Fruit fly (Drosophila melanogaster) Kc167 (cell line): ENCODE measurements around the gene beat-IIa.

ENCODE experiments used
- h ChIP-seq: fragments of >200 bp; optimal IDR thresholded peaks from 3 replicates; lab custom pipeline; 2018; ENCODE audit warnings: missing external identifiers
- insv ChIP-seq: fragments of >200 bp; optimal IDR thresholded peaks from 3 replicates; lab custom pipeline; 2018; ENCODE audit warnings: missing external identifiers
- psq ChIP-seq: fragments of >200 bp; optimal IDR thresholded peaks from 2 replicates; lab custom pipeline; 2017; ENCODE audit warnings: missing external identifiers
- ttk ChIP-seq: sonication (Bioruptor generic); optimal IDR thresholded peaks from 2 replicates; lab custom pipeline; 2017; ENCODE audit warnings: missing external identifiers

DNA sequence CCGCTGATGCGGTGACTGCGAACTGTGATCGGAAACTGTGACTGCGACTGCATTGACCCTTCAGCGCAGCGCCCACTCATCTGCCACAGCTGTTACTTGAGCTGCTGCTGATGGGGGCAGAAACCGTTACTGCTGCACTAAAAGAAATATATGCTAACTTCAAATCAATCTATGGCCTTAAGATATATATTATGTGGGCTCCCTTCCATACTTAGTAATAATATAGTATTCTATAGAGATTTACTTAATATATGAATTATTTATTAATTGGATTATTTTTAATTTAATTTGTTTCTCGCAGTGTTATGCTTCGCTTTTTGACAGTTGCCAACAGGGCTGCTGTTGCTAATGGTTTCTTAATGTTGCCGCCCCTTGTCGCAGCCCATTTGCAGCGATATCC, 13.1 kb upstream of the beat-IIa start:
- no peak for TF ChIP-seq h
- TF ChIP-seq insv (lab: Kevin White, UChicago) = no peak
- TF ChIP-seq ttk = no peak
- TF ChIP-seq psq (lab: Kevin White, UChicago) = no peak
